Fruit fly (Drosophila melanogaster): ENCODE measurements around the gene Mst98Cb.

DNA sequence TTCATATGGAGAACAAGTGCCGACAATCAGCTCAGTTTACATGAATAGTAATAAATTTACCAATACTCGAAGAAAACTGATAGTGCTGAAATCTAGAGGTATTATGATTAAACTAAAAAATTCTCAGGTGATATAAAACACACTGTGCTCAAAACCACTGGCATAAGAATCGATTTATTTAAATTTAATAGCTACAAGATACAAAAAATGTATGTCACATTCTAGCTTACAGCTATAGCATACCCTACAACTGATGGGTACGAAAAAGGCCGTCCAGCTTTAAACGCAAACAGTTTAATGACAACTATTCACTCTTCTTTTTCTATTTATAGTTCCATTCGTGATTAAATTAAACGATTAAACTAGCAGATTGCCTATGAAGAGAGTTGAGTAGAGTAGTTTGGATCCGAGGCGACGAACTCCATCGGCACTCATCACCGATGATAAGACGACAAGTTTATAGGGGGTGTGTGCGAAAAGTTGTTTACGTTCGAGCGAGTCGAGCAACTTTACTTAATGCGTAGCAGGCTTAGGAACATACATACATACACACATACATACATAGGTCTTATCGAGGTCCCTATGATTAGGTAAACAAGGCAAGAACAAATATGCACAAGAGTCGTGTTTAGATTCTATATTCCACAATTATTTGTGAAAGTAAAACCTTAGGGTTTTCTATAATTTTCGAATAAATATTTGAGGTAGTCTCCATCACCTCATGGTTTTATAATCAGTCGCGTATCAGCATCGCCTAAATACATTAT, 36.4 kb downstream of the Mst98Cb start:
- TF ChIP-seq Crg-1 (GFP tag; optimal IDR thresholded peaks at IDR 0.05): peak; percentile 36
- peak; percentile 64 for TF ChIP-seq cic (GFP tag; optimal IDR thresholded peaks at IDR 0.05)
- TF ChIP-seq Hr96 (GFP tag; optimal IDR thresholded peaks at IDR 0.05): peak; percentile 65
- peak; percentile 64 for TF ChIP-seq ovo (GFP tag; optimal IDR thresholded peaks at IDR 0.05)
- peak; percentile 24 for TF ChIP-seq Mnt (GFP tag; optimal IDR thresholded peaks at IDR 0.05)
- peak; percentile 22 for TF ChIP-seq pad (GFP tag; optimal IDR thresholded peaks at IDR 0.05)
- TF ChIP-seq kay (GFP tag; ENCODE audit: borderline replicate concordance): peak; percentile 81
- TF ChIP-seq CG14711 (tag; optimal IDR thresholded peaks at IDR 0.05): peak; percentile 76
- peak; percentile 70 for TF ChIP-seq bab1 (GFP tag; optimal IDR thresholded peaks at IDR 0.05)
- peak; percentile 69 for TF ChIP-seq CG7101 (tag; optimal IDR thresholded peaks at IDR 0.05)
- TF ChIP-seq toe (GFP tag; optimal IDR thresholded peaks at IDR 0.05): peak; percentile 37
- no peak for TF ChIP-seq cnc (optimal IDR thresholded peaks at IDR 0.05)
- TF ChIP-seq CG33017 (tag; optimal IDR thresholded peaks at IDR 0.05): peak; percentile 68
